Worm (Caenorhabditis elegans) whole organism, midembryonic: ENCODE measurements around the gene nhl-3.
"Not testable (repeated sequence)": the region's sequence is repeated elsewhere in the genome, so short reads cannot be mapped to it uniquely, and the experiment has no call there.

Source experiments
- T22C8.4 ChIP-seq: fragments of 200-800 bp; sonication (Bioruptor generic); IDR thresholded peaks from 2 replicates; pipeline ENCODE4 v1.3.6; 2022; ENCODE audit warnings: missing genetic modification characterization, missing compliant biosample characterization
- cog-1 ChIP-seq: sonication (generic microtip); optimal IDR thresholded peaks from 2 replicates; lab custom pipeline; 2016; ENCODE audit warnings: missing genetic modification characterization, missing compliant biosample characterization
- flt-1 ChIP-seq: fragments of 200-800 bp; sonication (Bioruptor generic); IDR thresholded peaks from 2 replicates; pipeline ENCODE4 v1.3.6; 2022; ENCODE audit warnings: missing genetic modification characterization, missing compliant biosample characterization
- klf-2 ChIP-seq: fragments of 200-800 bp; sonication (Bioruptor generic); conservative IDR thresholded peaks from 2 replicates; pipeline ENCODE4 v1.3.6; 2022; ENCODE audit warnings: missing genetic modification reagents, missing genetic modification characterization, missing compliant biosample characterization
- med-1 ChIP-seq: sonication (generic microtip); optimal IDR thresholded peaks from 2 replicates; lab custom pipeline; 2017; ENCODE audit warnings: missing genetic modification characterization, mild to moderate bottlenecking, missing compliant biosample characterization, antibody characterized with exemption, missing genetic modification reagents; ENCODE audit not compliant: insufficient read depth
- ref-1 ChIP-seq: fragments of 200-800 bp; sonication (Bioruptor generic); conservative IDR thresholded peaks from 2 replicates; pipeline ENCODE4 v1.3.6; 2022; ENCODE audit warnings: missing genetic modification reagents, missing genetic modification characterization, missing compliant biosample characterization
- tab-1 ChIP-seq: fragments of 200-800 bp; sonication (Bioruptor generic); IDR thresholded peaks from 2 replicates; pipeline ENCODE4 v1.3.6; 2022; ENCODE audit warnings: missing genetic modification characterization, missing compliant biosample characterization
- ztf-23 ChIP-seq: fragments of 200-800 bp; sonication (Bioruptor generic); IDR thresholded peaks from 2 replicates; pipeline ENCODE4 v1.3.6; 2022; ENCODE audit warnings: missing genetic modification reagents, missing genetic modification characterization, missing compliant biosample characterization
- ztf-29 ChIP-seq: fragments of 200-800 bp; sonication (Bioruptor generic); IDR thresholded peaks from 2 replicates; pipeline ENCODE4 v1.3.6; 2022; ENCODE audit warnings: missing genetic modification reagents, missing genetic modification characterization, missing compliant biosample characterization

Gene nhl-3

ce11 chrII:602969-603368, 1.0 kb upstream of the nhl-3 start:
- no peak for TF ChIP-seq klf-2 (GFP tag; lab: Robert Waterston, UW)
- no peak for TF ChIP-seq flt-1 (GFP tag; lab: Robert Waterston, UW)
- TF ChIP-seq tab-1 (GFP tag; lab: Robert Waterston, UW): no peak
- peak; percentile 64 for TF ChIP-seq cog-1
- TF ChIP-seq T22C8.4 (GFP tag; lab: Robert Waterston, UW): no peak

ce11 chrII:601305-601704, 615 bp downstream of the nhl-3 start:
- TF ChIP-seq cog-1 (peak; percentile 43), med-1 (GFP tag; lab: Kevin White, UChicago) (no peak)

- TF ChIP-seq tab-1 (GFP tag; lab: Robert Waterston, UW) (no peak), ztf-23 (GFP tag; lab: Robert Waterston, UW) (no peak), flt-1 (GFP tag; lab: Robert Waterston, UW) (no peak), T22C8.4 (GFP tag; lab: Robert Waterston, UW) (no peak), ztf-29 (GFP tag; lab: Robert Waterston, UW) (no peak), ref-1 (GFP tag; lab: Robert Waterston, UW) (no peak)
These were observed 5.2 kb downstream of the nhl-3 start for ce11 chrII:596702-597101.

- TF ChIP-seq flt-1, ref-1, ztf-23 (GFP tag; lab: Robert Waterston, UW): not testable (repeated sequence)
These were observed 8.7 kb downstream of the nhl-3 start, which contains the start of gene W08F4.1 for ce11 chrII:593221-593620. W08F4.1 (plus strand) TSS chrII:593521.

ce11 chrII:591110-591509, 10.8 kb downstream of the nhl-3 start, which contains the start of gene W08F4.10:
W08F4.10 (minus strand) TSS chrII:591210.
- TF ChIP-seq tab-1 (GFP tag; lab: Robert Waterston, UW) (no peak), cog-1 (no peak), ztf-23 (GFP tag; lab: Robert Waterston, UW) (no peak), ref-1 (GFP tag; lab: Robert Waterston, UW) (no peak), T22C8.4 (GFP tag; lab: Robert Waterston, UW) (no peak), med-1 (GFP tag; lab: Kevin White, UChicago) (no peak), ztf-29 (GFP tag; lab: Robert Waterston, UW) (no peak), flt-1 (GFP tag; lab: Robert Waterston, UW) (no peak)

- TF ChIP-seq T22C8.4 (GFP tag; lab: Robert Waterston, UW) (no peak), tab-1 (GFP tag; lab: Robert Waterston, UW) (no peak), cog-1 (no peak), ztf-29 (GFP tag; lab: Robert Waterston, UW) (no peak), med-1 (GFP tag; lab: Kevin White, UChicago) (no peak), flt-1 (GFP tag; lab: Robert Waterston, UW) (no peak), klf-2 (GFP tag; lab: Robert Waterston, UW) (no peak), ref-1 (GFP tag; lab: Robert Waterston, UW) (no peak)
These were observed 14.4 kb downstream of the nhl-3 start, which contains the start of gene fbxb-34 for ce11 chrII:587533-587932. fbxb-34 (plus strand) TSS chrII:587833.

ce11 chrII:584321-584848, 17.5 kb downstream of the nhl-3 start, which contains the start of the genes W08F4.12 and W08F4.13:
W08F4.12 (minus strand) TSS chrII:584421.
W08F4.13 (plus strand) TSS chrII:584798.
- TF ChIP-seq flt-1 (GFP tag; lab: Robert Waterston, UW): no peak
- TF ChIP-seq med-1 (GFP tag; lab: Kevin White, UChicago): no peak
- TF ChIP-seq ztf-29 (GFP tag; lab: Robert Waterston, UW): no peak
- no peak for TF ChIP-seq ref-1 (GFP tag; lab: Robert Waterston, UW)
- no peak for TF ChIP-seq klf-2 (GFP tag; lab: Robert Waterston, UW)
- no peak for TF ChIP-seq ztf-23 (GFP tag; lab: Robert Waterston, UW)
- TF ChIP-seq cog-1: no peak
- no peak for TF ChIP-seq T22C8.4 (GFP tag; lab: Robert Waterston, UW)
- TF ChIP-seq tab-1 (GFP tag; lab: Robert Waterston, UW): no peak

- TF ChIP-seq tab-1 (GFP tag; lab: Robert Waterston, UW): no peak
- no peak for TF ChIP-seq T22C8.4 (GFP tag; lab: Robert Waterston, UW)
- TF ChIP-seq ref-1 (GFP tag; lab: Robert Waterston, UW): no peak
- TF ChIP-seq ztf-23 (GFP tag; lab: Robert Waterston, UW): no peak
- no peak for TF ChIP-seq med-1 (GFP tag; lab: Kevin White, UChicago)
These were observed 19.3 kb downstream of the nhl-3 start, which contains the start of gene fbxb-14 for ce11 chrII:582649-583048. fbxb-14 (minus strand) TSS chrII:582749.

ce11 chrII:581983-582382, 19.9 kb downstream of the nhl-3 start:
- TF ChIP-seq ztf-23 (GFP tag; lab: Robert Waterston, UW) (no peak), T22C8.4 (GFP tag; lab: Robert Waterston, UW) (no peak), ref-1 (GFP tag; lab: Robert Waterston, UW) (no peak), flt-1 (GFP tag; lab: Robert Waterston, UW) (no peak), cog-1 (no peak), klf-2 (GFP tag; lab: Robert Waterston, UW) (no peak), tab-1 (GFP tag; lab: Robert Waterston, UW) (no peak)

- TF ChIP-seq cog-1: no peak
- no peak for TF ChIP-seq ztf-29 (GFP tag; lab: Robert Waterston, UW)
- TF ChIP-seq klf-2 (GFP tag; lab: Robert Waterston, UW): no peak
These were observed 21.7 kb downstream of the nhl-3 start, which contains the start of the genes cdc-37 and W08F4.3 for ce11 chrII:580189-580643. cdc-37 (minus strand) TSS chrII:580593. W08F4.3 (plus strand) TSS chrII:580602.
